Worm (Caenorhabditis elegans): Measurements from ENCODE around the gene nas-18.

DNA sequence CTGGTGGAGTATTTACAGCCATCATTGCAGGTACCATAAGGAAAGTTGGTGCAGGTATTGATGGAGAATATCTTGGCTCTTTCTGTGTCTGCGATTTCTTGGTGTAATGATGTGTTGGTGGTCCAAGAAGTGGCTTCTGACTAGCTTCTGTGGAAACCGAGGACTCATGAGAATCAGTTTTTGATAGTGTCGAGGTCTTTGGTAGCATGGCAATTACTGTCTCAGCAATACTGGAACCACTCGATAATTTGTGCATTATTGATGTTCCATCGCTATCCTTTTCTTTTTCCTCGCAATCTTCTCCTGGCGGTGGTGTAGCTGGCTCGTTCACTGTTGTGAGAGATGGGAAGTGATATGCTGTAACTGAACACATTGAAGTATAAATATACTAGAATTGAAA lies 32.7 kb upstream of the nas-18 start:
- TF ChIP-seq elt-3 (tag; optimal IDR thresholded peaks at IDR 0.05) (no peak), aly-2 (tag; optimal IDR thresholded peaks at IDR 0.05) (no peak), lin-15B (tag; optimal IDR thresholded peaks at IDR 0.05) (no peak)

All from whole organism, L3 larva.